Fruit fly (Drosophila melanogaster) whole organism, embryonic: ENCODE results near the gene CG9920.

Experiments used
- ATbp ChIP-seq: fragments of 200-800 bp; sonication (Bioruptor generic); optimal IDR thresholded peaks from 2 replicates; lab custom pipeline; 2017; ENCODE audit warnings: missing biosample characterization, mild to moderate bottlenecking, missing genetic modification characterization, missing genetic modification reagents
- Atf3 ChIP-seq: fragments of 200-800 bp; sonication (Bioruptor generic); optimal IDR thresholded peaks from 3 replicates; lab custom pipeline; 2016; ENCODE audit warnings: missing biosample characterization, missing genetic modification characterization
- CG11560 ChIP-seq: fragments of 200-800 bp; sonication (Bioruptor generic); IDR thresholded peaks from 3 replicates; pipeline ENCODE4 v1.3.6; 2022; ENCODE audit warnings: missing biosample characterization, missing genetic modification characterization
- CG12236 ChIP-seq: fragments of 200-800 bp; sonication (Bioruptor generic); optimal IDR thresholded peaks from 2 replicates; lab custom pipeline; 2016; ENCODE audit warnings: missing biosample characterization, missing genetic modification characterization
- CG12299 ChIP-seq: fragments of 200-800 bp; sonication (Bioruptor generic); optimal IDR thresholded peaks from 2 replicates; lab custom pipeline; 2018; ENCODE audit warnings: missing biosample characterization, mild to moderate bottlenecking, missing genetic modification characterization
- CG15269 ChIP-seq: fragments of 200-800 bp; sonication (Bioruptor generic); optimal IDR thresholded peaks from 2 replicates; lab custom pipeline; 2018; ENCODE audit warnings: missing biosample characterization, mild to moderate bottlenecking, missing genetic modification characterization, moderate library complexity
- CG16863 ChIP-seq: fragments of 200-800 bp; sonication (Bioruptor generic); optimal IDR thresholded peaks from 3 replicates; lab custom pipeline; 2016; ENCODE audit warnings: missing biosample characterization, missing genetic modification characterization
- CG17361 ChIP-seq: fragments of 200-800 bp; sonication (Bioruptor generic); IDR thresholded peaks from 3 replicates; pipeline ENCODE4 v1.3.6; 2022; ENCODE audit warnings: missing biosample characterization, missing genetic modification characterization
- CG17612 ChIP-seq: fragments of 200-800 bp; sonication (Bioruptor generic); IDR thresholded peaks from 2 replicates; pipeline ENCODE4 v1.3.6; 2022; ENCODE audit warnings: missing biosample characterization, missing genetic modification characterization
- CG2712 ChIP-seq: fragments of 200-800 bp; optimal IDR thresholded peaks from 3 replicates; lab custom pipeline; 2019; ENCODE audit warnings: missing biosample characterization, mild to moderate bottlenecking, missing genetic modification characterization, moderate library complexity
- CG3065 ChIP-seq: fragments of 200-800 bp; sonication (Bioruptor generic); optimal IDR thresholded peaks from 2 replicates; lab custom pipeline; 2016; ENCODE audit warnings: missing biosample characterization, missing genetic modification characterization
- CG31224 ChIP-seq: fragments of 200-800 bp; sonication (Bioruptor generic); IDR thresholded peaks from 2 replicates; pipeline ENCODE4 v1.3.6; 2022; ENCODE audit warnings: missing biosample characterization, missing genetic modification characterization
- CG34376 ChIP-seq: fragments of 200-800 bp; sonication (Bioruptor generic); optimal IDR thresholded peaks from 2 replicates; lab custom pipeline; 2018; ENCODE audit warnings: missing biosample characterization, mild to moderate bottlenecking, missing genetic modification characterization
- CG3726 ChIP-seq: fragments of 200-800 bp; sonication (Bioruptor generic); IDR thresholded peaks from 3 replicates; pipeline ENCODE4, ENCODE4 v1.3.6; 2022; ENCODE audit warnings: missing biosample characterization, missing genetic modification characterization
- CG4404 ChIP-seq: fragments of 200-800 bp; sonication (Bioruptor generic); IDR thresholded peaks from 2 replicates; pipeline ENCODE4 v1.3.6; 2022; ENCODE audit warnings: missing biosample characterization, missing genetic modification characterization
- CG6689 ChIP-seq: fragments of 200-800 bp; sonication (Bioruptor generic); IDR thresholded peaks from 2 replicates; pipeline ENCODE4 v1.3.6; 2022; ENCODE audit warnings: missing biosample characterization, missing genetic modification characterization
- CG7372 ChIP-seq: fragments of 200-800 bp; sonication (Bioruptor generic); IDR thresholded peaks from 2 replicates; pipeline ENCODE4 v1.3.6; 2022; ENCODE audit warnings: missing biosample characterization, missing genetic modification characterization
- CG8924 ChIP-seq: fragments of 200-800 bp; optimal IDR thresholded peaks from 3 replicates; lab custom pipeline; 2019; ENCODE audit warnings: missing biosample characterization, mild to moderate bottlenecking, missing genetic modification characterization, moderate library complexity
- CG9727 ChIP-seq: fragments of 200-800 bp; sonication (Bioruptor generic); optimal IDR thresholded peaks from 3 replicates; lab custom pipeline; 2017; ENCODE audit warnings: missing biosample characterization, mild to moderate bottlenecking, missing genetic modification characterization
- CkIIα-i1 ChIP-seq: fragments of 200-800 bp; sonication (Bioruptor generic); IDR thresholded peaks from 2 replicates; pipeline ENCODE4 v1.3.6; 2022; ENCODE audit warnings: missing biosample characterization, missing genetic modification characterization
- E2f2 ChIP-seq: fragments of 200-800 bp; sonication (Bioruptor generic); IDR thresholded peaks from 2 replicates; pipeline ENCODE4 v1.3.6; 2022; ENCODE audit warnings: missing biosample characterization, missing genetic modification characterization
- Gug ChIP-seq: fragments of 200-800 bp; sonication (Bioruptor generic); IDR thresholded peaks from 4 replicates; pipeline ENCODE4 v1.3.6; 2022; ENCODE audit warnings: missing biosample characterization, missing genetic modification characterization
- Hand ChIP-seq: fragments of 200-800 bp; sonication (Bioruptor generic); optimal IDR thresholded peaks from 2 replicates; lab custom pipeline; 2017; ENCODE audit warnings: mild to moderate bottlenecking, missing biosample characterization, missing genetic modification reagents, missing genetic modification characterization
- MESR4 ChIP-seq: fragments of 200-800 bp; sonication (Bioruptor generic); optimal IDR thresholded peaks from 2 replicates; lab custom pipeline; 2018; ENCODE audit warnings: missing biosample characterization, mild to moderate bottlenecking, missing genetic modification characterization, moderate library complexity
- Med ChIP-seq: fragments of 200-800 bp; sonication (Bioruptor generic); peaks from one replicate; lab custom pipeline; 2016; ENCODE audit warnings: missing biosample characterization, missing genetic modification characterization, mild to moderate bottlenecking, inconsistent platforms, moderate library complexity
- NFAT ChIP-seq: fragments of 200-800 bp; sonication (Bioruptor generic); IDR thresholded peaks from 2 replicates; pipeline ENCODE4 v1.3.6; 2022; ENCODE audit warnings: missing biosample characterization, missing genetic modification characterization
- Spps ChIP-seq: fragments of 200-800 bp; sonication (Bioruptor generic); optimal IDR thresholded peaks from 2 replicates; lab custom pipeline; 2018; ENCODE audit warnings: missing biosample characterization, mild to moderate bottlenecking, missing genetic modification characterization
- Ssrp ChIP-seq: fragments of 200-800 bp; sonication (Bioruptor generic); optimal IDR thresholded peaks from 2 replicates; lab custom pipeline; 2018; ENCODE audit warnings: missing biosample characterization, mild to moderate bottlenecking, missing genetic modification characterization, moderate library complexity
- abd-A ChIP-seq: fragments of 200-800 bp; sonication (Bioruptor generic); optimal IDR thresholded peaks from 3 replicates; lab custom pipeline; 2019; ENCODE audit warnings: missing biosample characterization, mild to moderate bottlenecking, missing genetic modification characterization, moderate library complexity
- aop ChIP-seq: fragments of 200-800 bp; sonication (Bioruptor generic); IDR thresholded peaks from 2 replicates; pipeline ENCODE4 v1.3.6; 2022; ENCODE audit warnings: missing biosample characterization, missing genetic modification characterization
- cad ChIP-seq: fragments of >200 bp; optimal IDR thresholded peaks from 2 replicates; lab custom pipeline; 2017; ENCODE audit warnings: missing biosample characterization, missing genetic modification characterization
- dmrt11E ChIP-seq: fragments of 200-800 bp; sonication (Bioruptor generic); optimal IDR thresholded peaks from 3 replicates; lab custom pipeline; 2018; ENCODE audit warnings: missing biosample characterization, mild to moderate bottlenecking, missing genetic modification characterization, moderate library complexity
- dmrt99B ChIP-seq: fragments of 200-800 bp; sonication (Bioruptor generic); optimal IDR thresholded peaks from 2 replicates; lab custom pipeline; 2018; ENCODE audit warnings: missing biosample characterization, mild to moderate bottlenecking, missing genetic modification characterization, moderate library complexity
- eyg ChIP-seq: fragments of 200-800 bp; sonication (Bioruptor generic); optimal IDR thresholded peaks from 3 replicates; lab custom pipeline; 2016; ENCODE audit warnings: missing biosample characterization, missing genetic modification characterization
- fd102C ChIP-seq: fragments of 200-800 bp; sonication (Bioruptor generic); optimal IDR thresholded peaks from 2 replicates; lab custom pipeline; 2018; ENCODE audit warnings: missing biosample characterization, mild to moderate bottlenecking, missing genetic modification characterization, moderate library complexity
- gcm2 ChIP-seq: fragments of 200-800 bp; sonication (Bioruptor generic); optimal IDR thresholded peaks from 2 replicates; lab custom pipeline; 2016; ENCODE audit warnings: missing biosample characterization, missing genetic modification characterization
- hb ChIP-seq: fragments of 200-800 bp; sonication (Bioruptor generic); IDR thresholded peaks from 3 replicates; pipeline ENCODE4 v1.3.6; 2022; ENCODE audit warnings: missing biosample characterization, missing genetic modification characterization; ENCODE audit not compliant: partially characterized antibody
- hkb ChIP-seq, 2 experiments: fragments of 200-800 bp in 1 of 2; fragments of >200 bp in 1 of 2; sonication (Bioruptor generic) in 1 of 2; IDR thresholded peaks in 1 of 2; optimal IDR thresholded peaks in 1 of 2; 2 replicates each; pipeline versions ENCODE4 v1.3.6 to Lab custom; 2017 to 2022; ENCODE audit warnings: missing biosample characterization in 1 of 2, missing genetic modification characterization in 1 of 2
- jumu ChIP-seq: fragments of 200-800 bp; sonication (Bioruptor generic); optimal IDR thresholded peaks from 3 replicates; lab custom pipeline; 2016; ENCODE audit warnings: missing biosample characterization, missing genetic modification characterization
- lola ChIP-seq, 3 experiments: fragments of >200 bp in 2 of 3; fragments of 200-800 bp in 1 of 3; sonication (Bioruptor generic) in 1 of 3; optimal IDR thresholded peaks; 2 replicates each; lab custom pipeline; 2017 to 2019; ENCODE audit warnings: missing biosample characterization in 3 of 3, missing genetic modification characterization in 3 of 3, mild to moderate bottlenecking in 1 of 3, moderate library complexity in 1 of 3
- luna ChIP-seq: fragments of 200-800 bp; sonication (Bioruptor generic); optimal IDR thresholded peaks from 2 replicates; lab custom pipeline; 2016; ENCODE audit warnings: missing biosample characterization, missing genetic modification characterization
- peb ChIP-seq: fragments of 200-800 bp; sonication (Bioruptor generic); IDR thresholded peaks from 2 replicates; pipeline ENCODE4 v1.3.6; 2022; ENCODE audit warnings: missing biosample characterization, missing genetic modification characterization
- slp2 ChIP-seq: fragments of 200-800 bp; sonication (Bioruptor generic); optimal IDR thresholded peaks from 2 replicates; lab custom pipeline; 2016; ENCODE audit warnings: missing biosample characterization, missing genetic modification characterization
- sqz ChIP-seq: fragments of 200-800 bp; sonication (Bioruptor generic); optimal IDR thresholded peaks from 3 replicates; lab custom pipeline; 2018; ENCODE audit warnings: missing biosample characterization, mild to moderate bottlenecking, missing genetic modification characterization
- tna ChIP-seq: fragments of 200-800 bp; sonication (Bioruptor generic); IDR thresholded peaks from 2 replicates; pipeline ENCODE4 v1.3.6; 2022; ENCODE audit warnings: missing biosample characterization, missing genetic modification characterization; ENCODE audit not compliant: partially characterized antibody
- toy ChIP-seq: fragments of 200-800 bp; sonication (Bioruptor generic); IDR thresholded peaks from 2 replicates; pipeline ENCODE4 v1.3.6; 2022; ENCODE audit warnings: missing biosample characterization, missing genetic modification characterization
- tup ChIP-seq: fragments of 200-800 bp; sonication (Bioruptor generic); optimal IDR thresholded peaks from 2 replicates; lab custom pipeline; 2016; ENCODE audit warnings: missing biosample characterization, mild to moderate bottlenecking, missing genetic modification characterization, moderate library complexity
- yki ChIP-seq: fragments of >200 bp; optimal IDR thresholded peaks from 3 replicates; lab custom pipeline; 2018
- zfh2 ChIP-seq: fragments of 200-800 bp; sonication (Bioruptor generic); optimal IDR thresholded peaks from 2 replicates; lab custom pipeline; 2016; ENCODE audit warnings: missing biosample characterization, missing genetic modification characterization

The CG9920 gene

DNA sequence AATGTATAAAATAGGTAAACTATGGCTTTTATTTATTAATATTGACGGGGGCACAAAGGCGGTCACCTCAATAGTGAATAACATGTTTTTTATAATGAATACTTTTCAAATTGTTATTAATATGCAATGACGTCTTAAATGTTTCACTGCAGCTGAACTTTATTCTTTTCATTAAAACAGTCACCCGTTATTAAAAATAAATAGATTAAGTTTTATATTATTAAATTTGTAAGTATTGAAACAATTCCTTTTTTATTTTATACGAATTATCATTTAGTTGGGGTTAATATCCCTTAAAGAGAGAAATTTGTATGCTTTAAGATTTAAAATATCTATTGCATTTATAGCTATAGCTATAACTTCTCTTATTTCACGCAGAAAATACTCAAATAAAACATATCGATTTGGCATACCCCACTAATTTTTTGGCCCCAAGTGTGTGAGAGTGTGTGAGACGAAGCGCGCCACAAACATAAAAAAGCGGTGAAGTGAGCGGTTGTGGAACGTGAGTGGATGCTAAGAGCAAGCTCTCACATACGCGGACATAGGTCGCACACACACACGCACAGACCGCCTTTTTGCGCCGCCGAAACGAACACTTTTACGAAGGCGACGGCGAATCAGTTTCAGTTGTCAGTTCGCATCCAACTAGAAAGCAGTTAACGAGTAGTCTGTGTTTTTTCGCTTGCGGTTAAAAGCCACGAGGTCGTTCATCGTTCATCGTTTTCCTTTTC is 41.4 kb downstream of the CG9920 start, which contains the start of gene foxo (continued):
- TF ChIP-seq dmrt11E (tag; lab: Kevin White, UChicago) (peak; percentile 18), CG4404 (GFP tag; lab: Robert Waterston, UW) (peak; percentile 27; the same call in 1 of the 2 replicates), slp2 (GFP tag; lab: Kevin White, UChicago) (no peak), CG3726 (GFP tag; lab: Robert Waterston, UW) (no peak), CG12299 (tag; lab: Kevin White, UChicago) (peak; percentile 77), CG11560 (no peak), lola (GFP tag; optimal IDR thresholded peaks at IDR 0.05; lab: Kevin White, UChicago) (peak in 1 of 3 experiments; percentile 75), abd-A (no peak), cad (GFP tag; lab: Kevin White, UChicago) (no peak), CG6689 (GFP tag; lab: Robert Waterston, UW) (peak; percentile 69), peb (GFP tag; lab: Robert Waterston, UW) (no peak; the same call in 1 of the 2 replicates), CkIIα-i1 (GFP tag; lab: Robert Waterston, UW) (no peak), Ssrp (tag; lab: Kevin White, UChicago) (peak; percentile 82), tna (peak; percentile 34; the same call in 1 of the 2 replicates), gcm2 (GFP tag; lab: Kevin White, UChicago) (no peak), CG17361 (GFP tag; lab: Robert Waterston, UW) (peak; percentile 96), CG9727 (GFP tag; lab: Kevin White, UChicago) (peak; percentile 88), MESR4 (no peak), yki (lab: Kevin White, UChicago) (no peak), CG7372 (GFP tag; lab: Robert Waterston, UW) (peak; percentile 23), toy (no peak), CG17612 (GFP tag; lab: Robert Waterston, UW) (no peak), dmrt99B (tag; lab: Kevin White, UChicago) (peak; percentile 91), CG2712 (peak; percentile 89), CG8924 (tag; lab: Kevin White, UChicago) (peak; percentile 94), E2f2 (peak; percentile 26; the same call in 1 of the 2 replicates), Hand (peak; percentile 89), jumu (GFP tag; lab: Kevin White, UChicago) (no peak), Spps (tag; lab: Kevin White, UChicago) (peak; percentile 55), eyg (GFP tag; lab: Kevin White, UChicago) (no peak), CG16863 (GFP tag; lab: Kevin White, UChicago) (no peak), luna (GFP tag; lab: Kevin White, UChicago) (no peak), tup (GFP tag; lab: Kevin White, UChicago) (no peak), CG34376 (peak; percentile 3), Med (GFP tag; lab: Kevin White, UChicago) (peak; percentile 82), ATbp (GFP tag; lab: Kevin White, UChicago) (peak; percentile 69), CG12236 (GFP tag; lab: Kevin White, UChicago) (no peak), aop (GFP tag; lab: Robert Waterston, UW) (no peak), fd102C (no peak), hb (GFP tag; lab: Robert Waterston, UW) (no peak), zfh2 (GFP tag; lab: Kevin White, UChicago) (peak; percentile 33), hkb (optimal IDR thresholded peaks at IDR 0.05; lab: Kevin White, UChicago) (no peak), hkb (GFP tag; IDR thresholded peaks at IDR 0.05; lab: Robert Waterston, UW) (peak; percentile 44; the same call in 1 of the 2 replicates), NFAT (GFP tag; lab: Robert Waterston, UW) (no peak), Atf3 (GFP tag; lab: Kevin White, UChicago) (no peak), sqz (GFP tag; lab: Kevin White, UChicago) (peak; percentile 62), CG31224 (GFP tag; lab: Robert Waterston, UW) (peak; percentile 61), Gug (no peak; the same call in 3 of the 4 replicates), CG3065 (GFP tag; lab: Kevin White, UChicago) (peak; percentile 14), CG15269 (tag; lab: Kevin White, UChicago) (peak; percentile 92)
